Fruit fly (Drosophila melanogaster) whole organism, embryonic: ENCODE data around the gene eya.
A peak's percentile ranks its signal among the peaks of the same experiment; 100 is the strongest.

Experiments used
- Adf1 ChIP-seq: fragments of 200-800 bp; sonication (Bioruptor generic); IDR thresholded peaks from 2 replicates; pipeline ENCODE4 v1.3.6; 2022; ENCODE audit warnings: missing biosample characterization, missing genetic modification characterization
- Bgb ChIP-seq: fragments of 200-800 bp; sonication (Bioruptor generic); IDR thresholded peaks from 2 replicates; pipeline ENCODE4 v1.3.6; 2022; ENCODE audit warnings: missing biosample characterization, missing genetic modification characterization; ENCODE audit not compliant: partially characterized antibody
- CG12391 ChIP-seq: fragments of 200-800 bp; sonication (Bioruptor generic); optimal IDR thresholded peaks from 3 replicates; lab custom pipeline; 2018; ENCODE audit warnings: missing biosample characterization, mild to moderate bottlenecking, missing genetic modification characterization, moderate library complexity
- CG15011 ChIP-seq: fragments of 200-800 bp; sonication (Bioruptor generic); optimal IDR thresholded peaks from 3 replicates; lab custom pipeline; 2018; ENCODE audit warnings: missing biosample characterization, mild to moderate bottlenecking, missing genetic modification characterization
- CG15514 ChIP-seq: fragments of 200-800 bp; sonication (Bioruptor generic); optimal IDR thresholded peaks from 3 replicates; lab custom pipeline; 2017; ENCODE audit warnings: missing biosample characterization, missing genetic modification characterization, mild to moderate bottlenecking, moderate library complexity, missing genetic modification reagents
- CG17359 ChIP-seq: fragments of 200-800 bp; sonication (Bioruptor generic); optimal IDR thresholded peaks from 3 replicates; lab custom pipeline; 2018; ENCODE audit warnings: missing biosample characterization, mild to moderate bottlenecking, missing genetic modification characterization, moderate library complexity
- CG1832 ChIP-seq: fragments of 200-800 bp; sonication (Bioruptor generic); optimal IDR thresholded peaks from 2 replicates; lab custom pipeline; 2017; ENCODE audit warnings: missing biosample characterization, mild to moderate bottlenecking, missing genetic modification characterization, inconsistent platforms
- CG2712 ChIP-seq: fragments of 200-800 bp; optimal IDR thresholded peaks from 3 replicates; lab custom pipeline; 2019; ENCODE audit warnings: missing biosample characterization, mild to moderate bottlenecking, missing genetic modification characterization, moderate library complexity
- CG30403 ChIP-seq: fragments of 200-800 bp; sonication (Bioruptor generic); optimal IDR thresholded peaks from 3 replicates; lab custom pipeline; 2016; ENCODE audit warnings: missing biosample characterization, missing genetic modification characterization
- CG42726 ChIP-seq: fragments of 200-800 bp; sonication (Bioruptor generic); IDR thresholded peaks from 2 replicates; pipeline ENCODE4 v1.3.6; 2022; ENCODE audit warnings: missing biosample characterization, missing genetic modification characterization; ENCODE audit not compliant: partially characterized antibody
- CG4360 ChIP-seq: fragments of 200-800 bp; sonication (Bioruptor generic); IDR thresholded peaks from 2 replicates; pipeline ENCODE4 v1.3.6; 2022; ENCODE audit warnings: missing biosample characterization, missing genetic modification characterization
- CG6791 ChIP-seq: fragments of 200-800 bp; sonication (Bioruptor generic); IDR thresholded peaks from 3 replicates; pipeline ENCODE4 v1.3.6; 2022; ENCODE audit warnings: missing biosample characterization, missing genetic modification characterization; ENCODE audit not compliant: partially characterized antibody
- CG9817 ChIP-seq: fragments of 200-800 bp; sonication (Bioruptor generic); optimal IDR thresholded peaks from 2 replicates; lab custom pipeline; 2018; ENCODE audit warnings: missing biosample characterization, mild to moderate bottlenecking, missing genetic modification characterization, moderate library complexity
- D ChIP-seq, 2 experiments: fragments of 200-800 bp in 1 of 2; fragments of >200 bp in 1 of 2; sonication (Bioruptor generic) in 1 of 2; optimal IDR thresholded peaks; 2 replicates in 1 of 2; 3 replicates in 1 of 2; lab custom pipeline; 2017; ENCODE audit warnings: mild to moderate bottlenecking in 1 of 2, missing biosample characterization in 1 of 2, missing genetic modification characterization in 1 of 2, missing genetic modification reagents in 1 of 2
- Deaf1 ChIP-seq: fragments of 200-800 bp; optimal IDR thresholded peaks from 3 replicates; lab custom pipeline; 2019; ENCODE audit warnings: missing biosample characterization, mild to moderate bottlenecking, missing genetic modification characterization, moderate library complexity
- Dll ChIP-seq: fragments of 200-800 bp; sonication (Bioruptor generic); IDR thresholded peaks from 4 replicates; pipeline ENCODE4 v1.3.6; 2022; ENCODE audit warnings: missing biosample characterization, missing genetic modification characterization; ENCODE audit not compliant: partially characterized antibody
- HLH4C ChIP-seq: fragments of 200-800 bp; sonication (Bioruptor generic); IDR thresholded peaks from 3 replicates; pipeline ENCODE4 v1.3.6; 2022; ENCODE audit warnings: missing biosample characterization, missing genetic modification characterization; ENCODE audit not compliant: partially characterized antibody
- Kr ChIP-seq: fragments of 200-800 bp; sonication (Bioruptor generic); optimal IDR thresholded peaks from 2 replicates; lab custom pipeline; 2017; ENCODE audit warnings: missing biosample characterization, mild to moderate bottlenecking, missing genetic modification characterization
- Med ChIP-seq: fragments of 200-800 bp; sonication (Bioruptor generic); peaks from one replicate; lab custom pipeline; 2016; ENCODE audit warnings: missing biosample characterization, missing genetic modification characterization, mild to moderate bottlenecking, inconsistent platforms, moderate library complexity
- Nf-YB ChIP-seq: fragments of 200-800 bp; sonication (Bioruptor generic); optimal IDR thresholded peaks from 3 replicates; lab custom pipeline; 2019; ENCODE audit warnings: missing biosample characterization, mild to moderate bottlenecking, missing genetic modification characterization, moderate library complexity
- Nf-YC ChIP-seq: fragments of 200-800 bp; optimal IDR thresholded peaks from 3 replicates; lab custom pipeline; 2019; ENCODE audit warnings: missing biosample characterization, mild to moderate bottlenecking, missing genetic modification characterization, moderate library complexity
- Opbp ChIP-seq: fragments of 200-800 bp; sonication (Bioruptor generic); IDR thresholded peaks from 3 replicates; pipeline ENCODE4 v1.3.6; 2022; ENCODE audit warnings: missing biosample characterization, missing genetic modification characterization; ENCODE audit not compliant: partially characterized antibody
- PHDP ChIP-seq: fragments of 200-800 bp; sonication (Bioruptor generic); optimal IDR thresholded peaks from 3 replicates; lab custom pipeline; 2018; ENCODE audit warnings: missing biosample characterization, mild to moderate bottlenecking, missing genetic modification characterization, moderate library complexity
- Stat92E ChIP-seq, 3 experiments: fragments of >200 bp in 2 of 3; fragments of 200-800 bp in 1 of 3; sonication (Bioruptor generic) in 1 of 3; optimal IDR thresholded peaks; 2 replicates each; lab custom pipeline; 2017 to 2019; ENCODE audit warnings: missing biosample characterization in 3 of 3, missing genetic modification characterization in 3 of 3, mild to moderate bottlenecking in 1 of 3, moderate library complexity in 1 of 3
- amos ChIP-seq: fragments of 200-800 bp; sonication (Bioruptor generic); IDR thresholded peaks from 2 replicates; pipeline ENCODE4 v1.3.6; 2022; ENCODE audit warnings: missing biosample characterization, missing genetic modification characterization; ENCODE audit not compliant: partially characterized antibody
- ato ChIP-seq: fragments of 200-800 bp; sonication (Bioruptor generic); IDR thresholded peaks from 2 replicates; pipeline ENCODE4 v1.3.6; 2022; ENCODE audit warnings: missing biosample characterization, missing genetic modification characterization; ENCODE audit not compliant: partially characterized antibody
- chinmo ChIP-seq: fragments of 200-800 bp; sonication (Bioruptor generic); IDR thresholded peaks from 4 replicates; pipeline ENCODE4 v1.3.6; 2022; ENCODE audit warnings: missing biosample characterization, missing genetic modification characterization; ENCODE audit not compliant: partially characterized antibody
- crol ChIP-seq: fragments of 200-800 bp; sonication (Bioruptor generic); IDR thresholded peaks from 2 replicates; pipeline ENCODE4 v1.3.6; 2022; ENCODE audit warnings: missing biosample characterization, missing genetic modification characterization
- dm ChIP-seq: fragments of 200-800 bp; sonication (Bioruptor generic); optimal IDR thresholded peaks from 3 replicates; lab custom pipeline; 2016; ENCODE audit warnings: missing biosample characterization, missing genetic modification characterization
- fd64A ChIP-seq: fragments of 200-800 bp; sonication (Bioruptor generic); optimal IDR thresholded peaks from 3 replicates; lab custom pipeline; 2018; ENCODE audit warnings: missing biosample characterization, mild to moderate bottlenecking, missing genetic modification characterization
- fd96Cb ChIP-seq: fragments of 200-800 bp; sonication (Bioruptor generic); optimal IDR thresholded peaks from 2 replicates; lab custom pipeline; 2018; ENCODE audit warnings: missing biosample characterization, mild to moderate bottlenecking, missing genetic modification characterization, moderate library complexity
- hkb ChIP-seq, 2 experiments: fragments of 200-800 bp in 1 of 2; fragments of >200 bp in 1 of 2; sonication (Bioruptor generic) in 1 of 2; IDR thresholded peaks in 1 of 2; optimal IDR thresholded peaks in 1 of 2; 2 replicates each; pipeline versions ENCODE4 v1.3.6 to Lab custom; 2017 to 2022; ENCODE audit warnings: missing biosample characterization in 1 of 2, missing genetic modification characterization in 1 of 2
- klu ChIP-seq: fragments of 200-800 bp; sonication (Bioruptor generic); IDR thresholded peaks from 2 replicates; pipeline ENCODE4 v1.3.6; 2022; ENCODE audit warnings: missing biosample characterization, missing genetic modification characterization
- knrl ChIP-seq: fragments of 200-800 bp; sonication (Bioruptor generic); IDR thresholded peaks from 3 replicates; pipeline ENCODE4 v1.3.6; 2022; ENCODE audit warnings: missing biosample characterization, missing genetic modification characterization; ENCODE audit not compliant: partially characterized antibody
- lilli ChIP-seq: fragments of 200-800 bp; sonication (Bioruptor generic); optimal IDR thresholded peaks from 3 replicates; lab custom pipeline; 2016; ENCODE audit warnings: missing biosample characterization, missing genetic modification characterization
- psq ChIP-seq: fragments of 200-800 bp; sonication (Bioruptor generic); optimal IDR thresholded peaks from 2 replicates; lab custom pipeline; 2017; ENCODE audit warnings: missing biosample characterization, missing genetic modification characterization
- ranshi ChIP-seq: fragments of 200-800 bp; sonication (Bioruptor generic); IDR thresholded peaks from 2 replicates; pipeline ENCODE4 v1.3.6; 2022; ENCODE audit warnings: missing biosample characterization, missing genetic modification characterization
- sd ChIP-seq: fragments of 200-800 bp; sonication (Bioruptor generic); optimal IDR thresholded peaks from 3 replicates; lab custom pipeline; 2018; ENCODE audit warnings: missing biosample characterization, mild to moderate bottlenecking, missing genetic modification characterization, moderate library complexity
- sens ChIP-seq: fragments of 200-800 bp; sonication (Bioruptor generic); peaks from one replicate; lab custom pipeline; 2016; ENCODE audit warnings: missing biosample characterization, missing genetic modification characterization
- slou ChIP-seq: fragments of 200-800 bp; sonication (Bioruptor generic); optimal IDR thresholded peaks from 3 replicates; lab custom pipeline; 2016; ENCODE audit warnings: missing biosample characterization, missing genetic modification characterization
- so ChIP-seq: fragments of 200-800 bp; sonication (Bioruptor generic); IDR thresholded peaks from 3 replicates; pipeline ENCODE4 v1.3.6; 2022; ENCODE audit warnings: missing biosample characterization, missing genetic modification characterization
- sqz ChIP-seq: fragments of 200-800 bp; sonication (Bioruptor generic); optimal IDR thresholded peaks from 3 replicates; lab custom pipeline; 2018; ENCODE audit warnings: missing biosample characterization, mild to moderate bottlenecking, missing genetic modification characterization
- trem ChIP-seq: fragments of 200-800 bp; optimal IDR thresholded peaks from 3 replicates; lab custom pipeline; 2019; ENCODE audit warnings: missing biosample characterization, mild to moderate bottlenecking, missing genetic modification characterization, moderate library complexity
- vvl ChIP-seq: fragments of 200-800 bp; sonication (Bioruptor generic); IDR thresholded peaks from 2 replicates; pipeline ENCODE4 v1.3.6; 2022; ENCODE audit warnings: missing biosample characterization, missing genetic modification characterization
- z ChIP-seq: fragments of 200-800 bp; sonication (Bioruptor generic); IDR thresholded peaks from 3 replicates; pipeline ENCODE4 v1.3.6; 2022; ENCODE audit warnings: missing biosample characterization, missing genetic modification characterization
- zf30C ChIP-seq: fragments of 200-800 bp; sonication (Bioruptor generic); optimal IDR thresholded peaks from 3 replicates; lab custom pipeline; 2018; ENCODE audit warnings: missing biosample characterization, mild to moderate bottlenecking, missing genetic modification characterization

eya gene

dm6 chr2L:6536044-6536581, 10.7 kb downstream of the eya start (continued):
- TF ChIP-seq CG6791 (peak; percentile 44; the same call in 1 of the 3 replicates), vvl (GFP tag; lab: Robert Waterston, UW) (peak; percentile 66; the same call in 1 of the 2 replicates), CG2712 (tag; lab: Kevin White, UChicago) (peak; percentile 81), D (optimal IDR thresholded peaks at IDR 0.05; lab: Kevin White, UChicago) (no peak), D (GFP tag; optimal IDR thresholded peaks at IDR 0.05; lab: Kevin White, UChicago) (no peak), chinmo (peak; percentile 82; the same call in 1 of the 4 replicates), CG17359 (tag; lab: Kevin White, UChicago) (no peak), crol (GFP tag; lab: Robert Waterston, UW) (0 out of 2 replicates have a peak, but pooled peaks have one; percentile 7), Nf-YC (tag; lab: Kevin White, UChicago) (peak; percentile 97), CG15514 (GFP tag; lab: Kevin White, UChicago) (no peak), Dll (GFP tag; lab: Robert Waterston, UW) (0 out of 4 replicates have a peak, but pooled peaks have one; percentile 28), z (GFP tag; lab: Robert Waterston, UW) (peak; percentile 100), sd (peak; percentile 74), trem (tag; lab: Kevin White, UChicago) (peak; percentile 15), Kr (GFP tag; lab: Kevin White, UChicago) (no peak), amos (peak; percentile 60; the same call in 1 of the 2 replicates), so (GFP tag; lab: Robert Waterston, UW) (0 out of 3 replicates have a peak, but pooled peaks have one; percentile 14), CG12391 (no peak), zf30C (peak; percentile 64), sens (GFP tag; lab: Kevin White, UChicago) (peak; percentile 22), CG1832 (GFP tag; lab: Kevin White, UChicago) (peak; percentile 94), ato (GFP tag; lab: Robert Waterston, UW) (peak; percentile 37; the same call in 1 of the 2 replicates), PHDP (tag; lab: Kevin White, UChicago) (no peak), CG42726 (GFP tag; lab: Robert Waterston, UW) (peak; percentile 50; the same call in 1 of the 2 replicates), Bgb (peak; percentile 70; the same call in 1 of the 2 replicates), Med (peak; percentile 72), fd64A (GFP tag; lab: Kevin White, UChicago) (no peak), fd96Cb (tag; lab: Kevin White, UChicago) (no peak), CG4360 (GFP tag; lab: Robert Waterston, UW) (0 out of 2 replicates have a peak, but pooled peaks have one; percentile 9), Deaf1 (peak; percentile 97), CG15011 (GFP tag; lab: Kevin White, UChicago) (no peak), dm (no peak), Stat92E (GFP tag; optimal IDR thresholded peaks at IDR 0.05; lab: Kevin White, UChicago) (peak in 1 of 3 experiments; percentile 13), klu (GFP tag; lab: Robert Waterston, UW) (no peak), lilli (GFP tag; lab: Kevin White, UChicago) (no peak), Opbp (GFP tag; lab: Robert Waterston, UW) (peak; percentile 73; the same call in 2 of the 3 replicates), psq (GFP tag; lab: Kevin White, UChicago) (no peak), hkb (optimal IDR thresholded peaks at IDR 0.05; lab: Kevin White, UChicago) (no peak), hkb (GFP tag; IDR thresholded peaks at IDR 0.05; lab: Robert Waterston, UW) (no peak), Nf-YB (GFP tag; lab: Kevin White, UChicago) (peak; percentile 97), knrl (GFP tag; lab: Robert Waterston, UW) (0 out of 3 replicates have a peak, but pooled peaks have one; percentile 33), CG30403 (GFP tag; lab: Kevin White, UChicago) (no peak), sqz (GFP tag; lab: Kevin White, UChicago) (peak; percentile 84), ranshi (no peak), CG9817 (tag; lab: Kevin White, UChicago) (no peak), Adf1 (peak; percentile 94), HLH4C (GFP tag; lab: Robert Waterston, UW) (peak; percentile 31; the same call in 1 of the 3 replicates), slou (GFP tag; lab: Kevin White, UChicago) (no peak)
